Fruit fly (Drosophila melanogaster): ENCODE data around the gene CG3792.

The CG3792 gene

DNA sequence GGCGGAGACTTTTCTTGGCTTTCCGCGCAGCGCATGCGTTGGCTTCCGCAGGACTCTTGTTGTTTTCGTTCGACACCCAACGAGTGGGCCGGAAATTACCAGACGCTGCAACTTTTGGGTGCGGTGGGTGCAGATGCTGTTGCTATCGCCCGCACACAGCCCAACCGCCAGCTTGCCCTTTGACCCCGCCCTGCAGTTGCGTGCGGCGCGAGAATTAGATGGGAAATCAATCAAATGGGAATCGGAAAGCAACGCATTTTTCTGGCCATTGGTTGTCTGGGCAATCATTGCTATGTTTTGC, 28.3 kb downstream of the CG3792 start:
- TF ChIP-seq Dif (GFP tag; optimal IDR thresholded peaks at IDR 0.05; ENCODE audit: partially characterized antibody) (peak; percentile 21), Vsx2 (GFP tag; optimal IDR thresholded peaks at IDR 0.05; ENCODE audit: partially characterized antibody) (no peak), HLH106 (tag; optimal IDR thresholded peaks at IDR 0.05) (no peak), GATAd (GFP tag; optimal IDR thresholded peaks at IDR 0.05) (no peak), ey (GFP tag; optimal IDR thresholded peaks at IDR 0.05) (no peak)

DNA sequence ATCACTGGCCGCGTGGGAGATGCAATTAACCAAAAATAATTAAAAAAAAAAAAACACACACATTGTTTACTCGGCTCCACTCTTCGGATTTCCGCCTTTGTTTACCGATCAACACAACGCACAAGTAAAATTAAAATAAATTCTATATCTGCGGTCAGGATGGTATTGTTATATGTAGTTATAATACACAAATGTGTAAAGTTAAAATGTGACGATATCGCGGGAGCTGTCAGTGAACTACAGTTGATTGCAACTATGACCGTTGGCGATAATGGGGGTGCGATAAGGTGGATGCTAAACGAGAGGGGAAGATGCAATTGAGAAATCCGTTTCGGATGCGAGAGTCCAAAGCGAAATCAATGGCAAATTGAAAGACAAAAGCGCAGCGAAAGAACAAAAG, 29.2 kb downstream of the CG3792 start:
- TF ChIP-seq psq (GFP tag; optimal IDR thresholded peaks at IDR 0.05) (no peak), OdsH (GFP tag; optimal IDR thresholded peaks at IDR 0.05) (no peak), Jra (GFP tag; optimal IDR thresholded peaks at IDR 0.05) (no peak), Dif (GFP tag; optimal IDR thresholded peaks at IDR 0.05; ENCODE audit: partially characterized antibody) (no peak), Rel (GFP tag; optimal IDR thresholded peaks at IDR 0.05) (no peak), Rel (tag; optimal IDR thresholded peaks at IDR 0.05) (no peak), dsf (GFP tag; optimal IDR thresholded peaks at IDR 0.05; ENCODE audit: borderline replicate concordance) (no peak), lola (GFP tag; optimal IDR thresholded peaks at IDR 0.05) (no peak), GATAd (GFP tag; optimal IDR thresholded peaks at IDR 0.05) (no peak), sage (GFP tag; optimal IDR thresholded peaks at IDR 0.05) (no peak), fru (GFP tag; optimal IDR thresholded peaks at IDR 0.05) (no peak), br (GFP tag; optimal IDR thresholded peaks at IDR 0.05) (no peak), sv (GFP tag; optimal IDR thresholded peaks at IDR 0.05) (no peak), foxo (GFP tag; optimal IDR thresholded peaks at IDR 0.05) (no peak), Hnf4 (GFP tag; optimal IDR thresholded peaks at IDR 0.05) (no peak), Abd-B (GFP tag; optimal IDR thresholded peaks at IDR 0.05) (no peak), pan (optimal IDR thresholded peaks at IDR 0.05) (no peak), dmrt93B (GFP tag; optimal IDR thresholded peaks at IDR 0.05) (no peak), Hr78 (GFP tag; optimal IDR thresholded peaks at IDR 0.05) (no peak)

dm6 chr2L:5007256-5007655, 30.1 kb downstream of the CG3792 start:
- TF ChIP-seq foxo (GFP tag; optimal IDR thresholded peaks at IDR 0.05) (peak in 1 of 2 experiments; percentile 6), CG9705 (GFP tag; optimal IDR thresholded peaks at IDR 0.05) (no peak), Mio (GFP tag; optimal IDR thresholded peaks at IDR 0.05) (no peak), rgr (GFP tag; optimal IDR thresholded peaks at IDR 0.05) (peak; percentile 9), Dfd (GFP tag; optimal IDR thresholded peaks at IDR 0.05) (no peak), Rel (GFP tag; optimal IDR thresholded peaks at IDR 0.05) (no peak), Rel (tag; optimal IDR thresholded peaks at IDR 0.05) (peak; percentile 15), dmrt93B (GFP tag; optimal IDR thresholded peaks at IDR 0.05) (no peak), dl (GFP tag; optimal IDR thresholded peaks at IDR 0.05; ENCODE audit: insufficient read depth in 1 of 2, partially characterized antibody in 2 of 2) (no peak), N (GFP tag; optimal IDR thresholded peaks at IDR 0.05) (no peak), OdsH (GFP tag; optimal IDR thresholded peaks at IDR 0.05) (peak; percentile 16), Myc (optimal IDR thresholded peaks at IDR 0.05) (no peak), GATAd (GFP tag; optimal IDR thresholded peaks at IDR 0.05) (no peak), woc (GFP tag; optimal IDR thresholded peaks at IDR 0.05) (no peak), Hr83 (GFP tag; optimal IDR thresholded peaks at IDR 0.05; ENCODE audit: poor library complexity, severe bottlenecking) (no peak), br (GFP tag; optimal IDR thresholded peaks at IDR 0.05) (peak; percentile 17), ey (GFP tag; optimal IDR thresholded peaks at IDR 0.05) (no peak), dsf (GFP tag; optimal IDR thresholded peaks at IDR 0.05; ENCODE audit: borderline replicate concordance) (no peak), Hr78 (GFP tag; optimal IDR thresholded peaks at IDR 0.05) (no peak)

dm6 chr2L:5009306-5010030, 32.4 kb downstream of the CG3792 start, which contains the start of gene Rtnl1:
TSS of gene Rtnl1 (minus strand) at chr2L:5009720.
- TF ChIP-seq Rel (GFP tag; optimal IDR thresholded peaks at IDR 0.05) (no peak), Rel (tag; optimal IDR thresholded peaks at IDR 0.05) (peak; percentile 57), psq (GFP tag; optimal IDR thresholded peaks at IDR 0.05) (no peak), Mio (GFP tag; optimal IDR thresholded peaks at IDR 0.05) (no peak), pan (optimal IDR thresholded peaks at IDR 0.05) (no peak), CG32264 (GFP tag; optimal IDR thresholded peaks at IDR 0.05) (no peak), Abd-B (GFP tag; optimal IDR thresholded peaks at IDR 0.05) (no peak), dl (GFP tag; optimal IDR thresholded peaks at IDR 0.05; ENCODE audit: insufficient read depth in 1 of 2, partially characterized antibody in 2 of 2) (no peak), HLH106 (tag; optimal IDR thresholded peaks at IDR 0.05) (peak; percentile 17), Hr78 (GFP tag; optimal IDR thresholded peaks at IDR 0.05) (no peak), br (GFP tag; optimal IDR thresholded peaks at IDR 0.05) (peak; percentile 29), foxo (GFP tag; optimal IDR thresholded peaks at IDR 0.05) (peak in 1 of 2 experiments; percentile 27), jim (GFP tag; optimal IDR thresholded peaks at IDR 0.05) (no peak), Sp1 (GFP tag; optimal IDR thresholded peaks at IDR 0.05) (peak; percentile 54), usp (GFP tag; optimal IDR thresholded peaks at IDR 0.05) (no peak), GATAd (GFP tag; optimal IDR thresholded peaks at IDR 0.05) (no peak), Dif (GFP tag; optimal IDR thresholded peaks at IDR 0.05; ENCODE audit: partially characterized antibody) (peak; percentile 57), CrebA (GFP tag; optimal IDR thresholded peaks at IDR 0.05; ENCODE audit: borderline replicate concordance) (no peak), fru (GFP tag; optimal IDR thresholded peaks at IDR 0.05) (peak; percentile 23), Jra (GFP tag; optimal IDR thresholded peaks at IDR 0.05) (peak; percentile 65), Myc (optimal IDR thresholded peaks at IDR 0.05) (peak; percentile 92), Hr83 (GFP tag; optimal IDR thresholded peaks at IDR 0.05; ENCODE audit: poor library complexity, severe bottlenecking) (peak; percentile 78), OdsH (GFP tag; optimal IDR thresholded peaks at IDR 0.05) (no peak), lola (GFP tag; optimal IDR thresholded peaks at IDR 0.05) (no peak), dsf (GFP tag; optimal IDR thresholded peaks at IDR 0.05; ENCODE audit: borderline replicate concordance) (no peak), tai (GFP tag; optimal IDR thresholded peaks at IDR 0.05) (no peak), ey (GFP tag; optimal IDR thresholded peaks at IDR 0.05) (no peak), rgr (GFP tag; optimal IDR thresholded peaks at IDR 0.05) (peak; percentile 69), Vsx2 (GFP tag; optimal IDR thresholded peaks at IDR 0.05; ENCODE audit: partially characterized antibody) (no peak), dmrt93B (GFP tag; optimal IDR thresholded peaks at IDR 0.05) (no peak), sage (GFP tag; optimal IDR thresholded peaks at IDR 0.05) (no peak), h (GFP tag; optimal IDR thresholded peaks at IDR 0.05) (peak; percentile 60)
